Worm (Caenorhabditis elegans) whole organism, L4/young adult: ENCODE results near the gene srd-29.

ENCODE experiments used
- W03F9.2 ChIP-seq: fragments of 150-350 bp; optimal IDR thresholded peaks from 2 replicates; lab custom pipeline; 2014; ENCODE audit warnings: missing biosample characterization, missing genetic modification characterization
- him-1 ChIP-seq: sonication (generic microtip); optimal IDR thresholded peaks from 2 replicates; lab custom pipeline; 2016; ENCODE audit warnings: missing genotype, missing genetic modification reagents, missing genetic modification characterization, missing compliant biosample characterization

DNA sequence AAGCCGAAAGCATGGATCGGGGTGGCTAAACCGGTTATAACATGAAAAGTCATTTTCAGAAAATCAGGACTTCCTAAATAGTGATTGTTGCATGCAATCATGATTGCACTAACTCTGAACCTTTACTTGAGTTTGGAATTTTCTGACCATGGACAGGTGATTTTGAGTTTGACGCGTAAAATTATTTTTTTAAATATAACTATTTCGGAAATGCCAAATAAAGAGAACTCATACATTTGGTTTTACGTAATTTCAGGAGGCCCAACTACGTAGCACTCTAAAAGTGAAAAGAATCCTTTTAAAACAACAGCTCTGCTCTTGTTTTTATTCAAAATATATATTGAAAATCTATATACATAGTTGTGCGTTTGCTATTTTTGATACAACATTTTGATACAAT is 16.2 kb downstream of the srd-29 start, which contains the start of gene srh-234:
- TF ChIP-seq W03F9.2 (tag; lab: Kevin White, UChicago) (no peak), him-1 (no peak)
